Fruit fly (Drosophila melanogaster) Kc167 (cell line): ENCODE data around the gene CG15773.

ENCODE experiments used
- Myc ChIP-seq: fragments of >200 bp; optimal IDR thresholded peaks from 2 replicates; lab custom pipeline; 2017; ENCODE audit warnings: missing external identifiers
- h ChIP-seq: fragments of >200 bp; optimal IDR thresholded peaks from 3 replicates; lab custom pipeline; 2018; ENCODE audit warnings: missing external identifiers
- insv ChIP-seq: fragments of >200 bp; optimal IDR thresholded peaks from 3 replicates; lab custom pipeline; 2018; ENCODE audit warnings: missing external identifiers
- psq ChIP-seq: fragments of >200 bp; optimal IDR thresholded peaks from 2 replicates; lab custom pipeline; 2017; ENCODE audit warnings: missing external identifiers
- ttk ChIP-seq: sonication (Bioruptor generic); optimal IDR thresholded peaks from 2 replicates; lab custom pipeline; 2017; ENCODE audit warnings: missing external identifiers

DNA sequence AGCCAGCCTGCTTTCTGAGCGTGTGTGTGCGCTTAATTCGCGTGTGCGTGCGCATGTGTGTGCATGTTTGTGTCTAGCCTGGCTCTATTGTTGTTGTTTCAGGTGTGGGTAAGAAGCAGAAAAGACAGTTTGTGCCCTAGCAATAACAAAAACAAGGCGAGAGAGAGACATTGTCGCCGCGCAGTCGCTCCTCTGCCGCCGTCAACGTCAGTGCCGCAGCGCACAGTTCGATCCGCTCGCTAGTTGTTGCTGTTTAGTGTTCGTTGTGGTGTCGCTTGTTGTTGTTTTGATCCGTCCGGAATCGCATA lies 42.4 kb upstream of the CG15773 start:
- TF ChIP-seq psq (no peak), ttk (lab: Kevin White, UChicago) (no peak), h (lab: Kevin White, UChicago) (no peak), Myc (lab: Kevin White, UChicago) (no peak), insv (no peak)
